Fruit fly (Drosophila melanogaster) whole organism, wandering third instar larva: Measurements from ENCODE around the gene nkd.

ENCODE experiments used
- Abd-B ChIP-seq: fragments of >200 bp; optimal IDR thresholded peaks from 2 replicates; lab custom pipeline; 2017; ENCODE audit warnings: missing biosample characterization, missing genetic modification characterization
- CG32264 ChIP-seq: fragments of 200-800 bp; sonication (Bioruptor generic); optimal IDR thresholded peaks from 2 replicates; lab custom pipeline; 2016; ENCODE audit warnings: missing biosample characterization, missing genetic modification characterization
- CG9705 ChIP-seq: fragments of 200-800 bp; sonication (Bioruptor generic); optimal IDR thresholded peaks from 2 replicates; lab custom pipeline; 2018; ENCODE audit warnings: missing biosample characterization, mild to moderate bottlenecking, missing genetic modification characterization
- CrebA ChIP-seq: fragments of 200-800 bp; sonication (Bioruptor generic); optimal IDR thresholded peaks from 2 replicates; lab custom pipeline; 2016; ENCODE audit warnings: missing biosample characterization, mild to moderate bottlenecking, missing genetic modification characterization, borderline replicate concordance
- Dfd ChIP-seq: fragments of >200 bp; optimal IDR thresholded peaks from 2 replicates; lab custom pipeline; 2017; ENCODE audit warnings: missing biosample characterization, missing genetic modification characterization
- Dif ChIP-seq: fragments of 200-275, 200-300 bp; sonication (Bioruptor generic); optimal IDR thresholded peaks from 2 replicates; lab custom pipeline; 2018; ENCODE audit warnings: missing biosample characterization, missing genetic modification characterization; ENCODE audit not compliant: partially characterized antibody
- GATAd ChIP-seq: sonication (Bioruptor generic); optimal IDR thresholded peaks from 2 replicates; lab custom pipeline; 2016; ENCODE audit warnings: missing biosample characterization, missing genetic modification characterization
- HLH106 ChIP-seq: fragments of 200-800 bp; optimal IDR thresholded peaks from 3 replicates; lab custom pipeline; 2019; ENCODE audit warnings: missing biosample characterization, mild to moderate bottlenecking, missing genetic modification characterization, moderate library complexity
- Hnf4 ChIP-seq: fragments of 200-800 bp; sonication (Bioruptor generic); optimal IDR thresholded peaks from 2 replicates; lab custom pipeline; 2016; ENCODE audit warnings: missing biosample characterization, mild to moderate bottlenecking, missing genetic modification characterization
- Hr78 ChIP-seq: fragments of >200 bp; optimal IDR thresholded peaks from 2 replicates; lab custom pipeline; 2017; ENCODE audit warnings: missing biosample characterization, missing genetic modification characterization
- Hr83 ChIP-seq: fragments of 200-300 bp; sonication (Bioruptor generic); optimal IDR thresholded peaks from 2 replicates; lab custom pipeline; 2016; ENCODE audit warnings: missing biosample characterization, mild to moderate bottlenecking, missing genetic modification characterization, moderate library complexity; ENCODE audit not compliant: poor library complexity, severe bottlenecking
- Jra ChIP-seq: sonication (Bioruptor generic); optimal IDR thresholded peaks from 2 replicates; lab custom pipeline; 2016; ENCODE audit warnings: missing biosample characterization, missing genetic modification characterization
- Mio ChIP-seq: sonication (Bioruptor generic); optimal IDR thresholded peaks from 2 replicates; lab custom pipeline; 2016; ENCODE audit warnings: missing biosample characterization, missing genetic modification characterization
- Myc ChIP-seq: fragments of >200 bp; optimal IDR thresholded peaks from 2 replicates; lab custom pipeline; 2017
- N ChIP-seq: fragments of >200 bp; optimal IDR thresholded peaks from 2 replicates; lab custom pipeline; 2018; ENCODE audit warnings: missing biosample characterization, missing external identifiers, missing genetic modification characterization
- OdsH ChIP-seq: fragments of 200-800 bp; sonication (Bioruptor generic); optimal IDR thresholded peaks from 2 replicates; lab custom pipeline; 2016; ENCODE audit warnings: missing biosample characterization, mild to moderate bottlenecking, missing genetic modification characterization
- Rel ChIP-seq, 2 experiments: fragments of 200-800 bp; sonication (Bioruptor generic) in 1 of 2; optimal IDR thresholded peaks; 2 replicates in 1 of 2; 3 replicates in 1 of 2; lab custom pipeline; 2016 to 2019; ENCODE audit warnings: mild to moderate bottlenecking in 2 of 2, missing biosample characterization in 2 of 2, missing genetic modification characterization in 2 of 2, moderate library complexity in 1 of 2
- Sp1 ChIP-seq: fragments of 200-800 bp; sonication (Bioruptor generic); optimal IDR thresholded peaks from 3 replicates; lab custom pipeline; 2019; ENCODE audit warnings: missing biosample characterization, mild to moderate bottlenecking, missing genetic modification characterization, moderate library complexity
- Vsx2 ChIP-seq: fragments of 200-300, 225-300 bp; sonication (Bioruptor generic); optimal IDR thresholded peaks from 2 replicates; lab custom pipeline; 2018; ENCODE audit warnings: missing biosample characterization, missing genetic modification characterization; ENCODE audit not compliant: partially characterized antibody
- br ChIP-seq: fragments of 200-800 bp; sonication (Bioruptor generic); optimal IDR thresholded peaks from 2 replicates; lab custom pipeline; 2016; ENCODE audit warnings: missing biosample characterization, missing genetic modification characterization
- brk ChIP-seq: fragments of 200-800 bp; sonication (Bioruptor generic); optimal IDR thresholded peaks from 2 replicates; lab custom pipeline; 2016; ENCODE audit warnings: missing biosample characterization, mild to moderate bottlenecking, missing genetic modification characterization
- dl ChIP-seq, 2 experiments: fragments of 175-275, 200-275 bp in 1 of 2; fragments of 200-275 bp in 1 of 2; sonication (Bioruptor generic); optimal IDR thresholded peaks; lab custom pipeline; 2018; ENCODE audit warnings: mild to moderate bottlenecking in 2 of 2, missing biosample characterization in 2 of 2, missing genetic modification characterization in 2 of 2, moderate library complexity in 2 of 2; ENCODE audit not compliant: partially characterized antibody in 2 of 2, insufficient read depth in 1 of 2
- dmrt93B ChIP-seq: fragments of 200-800 bp; sonication (Bioruptor generic); optimal IDR thresholded peaks from 2 replicates; lab custom pipeline; 2018; ENCODE audit warnings: missing biosample characterization, mild to moderate bottlenecking, missing genetic modification characterization
- dsf ChIP-seq: sonication (Bioruptor generic); optimal IDR thresholded peaks from 2 replicates; lab custom pipeline; 2016; ENCODE audit warnings: missing biosample characterization, missing genetic modification characterization, borderline replicate concordance
- ey ChIP-seq: fragments of 200-800 bp; sonication (Bioruptor generic); optimal IDR thresholded peaks from 2 replicates; lab custom pipeline; 2016; ENCODE audit warnings: missing biosample characterization, missing genetic modification characterization
- foxo ChIP-seq, 2 experiments: fragments of 200-800 bp; sonication (Bioruptor generic); optimal IDR thresholded peaks; 2 replicates in 1 of 2; 3 replicates in 1 of 2; lab custom pipeline; 2016 to 2017; ENCODE audit warnings: missing biosample characterization in 2 of 2, missing genetic modification characterization in 2 of 2
- fru ChIP-seq: fragments of 200-800 bp; sonication (Bioruptor generic); optimal IDR thresholded peaks from 3 replicates; lab custom pipeline; 2016; ENCODE audit warnings: missing biosample characterization, mild to moderate bottlenecking, missing genetic modification characterization
- h ChIP-seq: fragments of 200-800 bp; sonication (Bioruptor generic); optimal IDR thresholded peaks from 3 replicates; lab custom pipeline; 2016; ENCODE audit warnings: missing biosample characterization, mild to moderate bottlenecking, missing genetic modification characterization
- jim ChIP-seq: fragments of 175-275, 200-325 bp; sonication (Bioruptor generic); optimal IDR thresholded peaks from 2 replicates; lab custom pipeline; 2016; ENCODE audit warnings: missing biosample characterization, mild to moderate bottlenecking, missing genetic modification characterization
- lola ChIP-seq: fragments of >200 bp; optimal IDR thresholded peaks from 2 replicates; lab custom pipeline; 2017; ENCODE audit warnings: missing biosample characterization, missing genetic modification characterization
- pan ChIP-seq: fragments of >200 bp; optimal IDR thresholded peaks from 2 replicates; lab custom pipeline; 2017
- psq ChIP-seq: fragments of 200-800 bp; sonication (Bioruptor generic); optimal IDR thresholded peaks from 3 replicates; lab custom pipeline; 2017; ENCODE audit warnings: missing biosample characterization, mild to moderate bottlenecking, missing genetic modification characterization, moderate library complexity
- rgr ChIP-seq: fragments of 200-800 bp; sonication (Bioruptor generic); optimal IDR thresholded peaks from 3 replicates; lab custom pipeline; 2016; ENCODE audit warnings: missing biosample characterization, mild to moderate bottlenecking, missing genetic modification characterization
- sage ChIP-seq: fragments of 200-800 bp; sonication (Bioruptor generic); optimal IDR thresholded peaks from 2 replicates; lab custom pipeline; 2016; ENCODE audit warnings: missing biosample characterization, mild to moderate bottlenecking, missing genetic modification characterization
- sv ChIP-seq: fragments of 200-800 bp; sonication (Bioruptor generic); optimal IDR thresholded peaks from 3 replicates; lab custom pipeline; 2016; ENCODE audit warnings: missing biosample characterization, missing genetic modification characterization
- tai ChIP-seq: sonication (Bioruptor generic); optimal IDR thresholded peaks from 2 replicates; lab custom pipeline; 2016; ENCODE audit warnings: missing biosample characterization, missing genetic modification characterization
- usp ChIP-seq: fragments of >200 bp; optimal IDR thresholded peaks from 2 replicates; lab custom pipeline; 2017; ENCODE audit warnings: missing biosample characterization, missing genetic modification characterization
- woc ChIP-seq: sonication (Bioruptor generic); optimal IDR thresholded peaks from 2 replicates; lab custom pipeline; 2016; ENCODE audit warnings: missing biosample characterization, mild to moderate bottlenecking, missing genetic modification characterization

Gene nkd

dm6 chr3L:19045299-19046025, at the start of gene nkd:
Gene nkd, minus strand, starts transcription at chr3L:19045449.
- TF ChIP-seq ey (GFP tag; lab: Kevin White, UChicago) (peak; percentile 65), HLH106 (peak; percentile 79), sage (GFP tag; lab: Kevin White, UChicago) (peak; percentile 54), sv (GFP tag; lab: Kevin White, UChicago) (peak; percentile 61), CG9705 (GFP tag; lab: Kevin White, UChicago) (peak; percentile 41), lola (GFP tag; lab: Kevin White, UChicago) (no peak), Myc (lab: Kevin White, UChicago) (peak; percentile 29), woc (GFP tag; lab: Kevin White, UChicago) (peak; percentile 67), dmrt93B (GFP tag; lab: Kevin White, UChicago) (peak; percentile 16), Rel (GFP tag; optimal IDR thresholded peaks at IDR 0.05; lab: Kevin White, UChicago) (peak; percentile 57), Rel (tag; optimal IDR thresholded peaks at IDR 0.05; lab: Kevin White, UChicago) (no peak), Abd-B (GFP tag; lab: Kevin White, UChicago) (no peak), br (peak; percentile 57), Dfd (GFP tag; lab: Kevin White, UChicago) (no peak), Hr83 (GFP tag; lab: Kevin White, UChicago) (peak; percentile 70), CrebA (GFP tag; lab: Kevin White, UChicago) (peak; percentile 1), psq (peak; percentile 82), CG32264 (peak; percentile 5), foxo (GFP tag; optimal IDR thresholded peaks at IDR 0.05; lab: Kevin White, UChicago) (peak in 1 of 2 experiments; percentile 84), Sp1 (peak; percentile 88), N (no peak), Vsx2 (GFP tag; lab: Kevin White, UChicago) (no peak), jim (GFP tag; lab: Kevin White, UChicago) (peak; percentile 63), Hr78 (no peak), usp (GFP tag; lab: Kevin White, UChicago) (no peak), GATAd (GFP tag; lab: Kevin White, UChicago) (no peak), Hnf4 (peak; percentile 85), OdsH (GFP tag; lab: Kevin White, UChicago) (peak; percentile 77), Mio (no peak), dl (GFP tag; optimal IDR thresholded peaks at IDR 0.05; lab: Kevin White, UChicago; ENCODE audit: insufficient read depth in 1 of 2, partially characterized antibody in 2 of 2) (peak; percentile 66 to 75), Jra (GFP tag; lab: Kevin White, UChicago) (peak; percentile 32), pan (lab: Kevin White, UChicago) (peak; percentile 68), Dif (peak; percentile 79), dsf (GFP tag; lab: Kevin White, UChicago) (peak; percentile 4), h (peak; percentile 72), fru (peak; percentile 69), tai (peak; percentile 67), brk (GFP tag; lab: Kevin White, UChicago) (peak; percentile 76), rgr (GFP tag; lab: Kevin White, UChicago) (peak; percentile 88)

- no peak for TF ChIP-seq Rel (GFP tag; optimal IDR thresholded peaks at IDR 0.05; lab: Kevin White, UChicago)
- TF ChIP-seq Rel (tag; optimal IDR thresholded peaks at IDR 0.05; lab: Kevin White, UChicago) = peak; percentile 79
- TF ChIP-seq Hr83 (GFP tag; lab: Kevin White, UChicago) = peak; percentile 30
- no peak for TF ChIP-seq Vsx2 (GFP tag; lab: Kevin White, UChicago)
- TF ChIP-seq Sp1 = peak; percentile 17
- no peak for TF ChIP-seq foxo (GFP tag; optimal IDR thresholded peaks at IDR 0.05; lab: Kevin White, UChicago)
- no peak for TF ChIP-seq CrebA (GFP tag; lab: Kevin White, UChicago)
- peak; percentile 22 for TF ChIP-seq h
These were observed 47.1 kb upstream of the nkd start, which contains the start of gene MESR6 for dm6 chr3L:19092125-19093058. Gene MESR6, plus strand, starts transcription at chr3L:19092670.
